Fruit fly (Drosophila melanogaster): ENCODE results near the gene Marcal1.

Gene Marcal1

dm6 chr2L:5000287-5000871 lies 45.1 kb downstream of the Marcal1 start (continued):
- TF ChIP-seq vfl (GFP tag; optimal IDR thresholded peaks at IDR 0.05), result peak; percentile 87
- TF ChIP-seq NK7.1 (GFP tag; optimal IDR thresholded peaks at IDR 0.05), result no peak
- peak in 1 of 2 experiments; percentile 47 for TF ChIP-seq insv (GFP tag; optimal IDR thresholded peaks at IDR 0.05)
- peak; percentile 68 for TF ChIP-seq Hr3 (GFP tag; optimal IDR thresholded peaks at IDR 0.05)
- peak; percentile 53 for TF ChIP-seq Dad (GFP tag; optimal IDR thresholded peaks at IDR 0.05)
- peak; percentile 60 for TF ChIP-seq kah (GFP tag; optimal IDR thresholded peaks at IDR 0.05)
- TF ChIP-seq unpg (GFP tag; optimal IDR thresholded peaks at IDR 0.05), result peak; percentile 79
- TF ChIP-seq CG5953 (GFP tag; IDR thresholded peaks at IDR 0.05), result peak; percentile 53; the same call in 1 of the 2 replicates
- TF ChIP-seq en (GFP tag; optimal IDR thresholded peaks at IDR 0.05), result peak; percentile 45
- peak; percentile 76 for TF ChIP-seq danr (GFP tag; IDR thresholded peaks at IDR 0.05)
- TF ChIP-seq CG10565 (GFP tag; optimal IDR thresholded peaks at IDR 0.05), result no peak
- peak; percentile 94 for TF ChIP-seq gem (tag; optimal IDR thresholded peaks at IDR 0.05)
- peak; percentile 80 for TF ChIP-seq fd96Cb (tag; optimal IDR thresholded peaks at IDR 0.05)
- TF ChIP-seq CG6813 (GFP tag; optimal IDR thresholded peaks at IDR 0.05), result peak; percentile 73
- 0 out of 2 replicates have a peak, but pooled peaks have one; percentile 53 for TF ChIP-seq toy (GFP tag; IDR thresholded peaks at IDR 0.05)
- peak; percentile 16; the same call in 1 of the 3 replicates for TF ChIP-seq CG3726 (GFP tag; IDR thresholded peaks at IDR 0.05)
- peak; percentile 40; the same call in 1 of the 2 replicates for TF ChIP-seq bowl (GFP tag; IDR thresholded peaks at IDR 0.05)
- TF ChIP-seq CG4820 (GFP tag; optimal IDR thresholded peaks at IDR 0.05), result peak; percentile 73
- peak; percentile 40 for TF ChIP-seq Kr (GFP tag; optimal IDR thresholded peaks at IDR 0.05)
- peak; percentile 81 for TF ChIP-seq CG9437 (GFP tag; optimal IDR thresholded peaks at IDR 0.05)
- TF ChIP-seq CG33213 (GFP tag; optimal IDR thresholded peaks at IDR 0.05), result peak; percentile 65
- TF ChIP-seq yki (optimal IDR thresholded peaks at IDR 0.05), result peak; percentile 68
- TF ChIP-seq usp (GFP tag; optimal IDR thresholded peaks at IDR 0.05), result no peak
- TF ChIP-seq sug (tag; optimal IDR thresholded peaks at IDR 0.05), result peak; percentile 80
- TF ChIP-seq MBD-R2 (GFP tag; IDR thresholded peaks at IDR 0.05), result peak; percentile 33; the same call in 1 of the 2 replicates
- peak; percentile 31 for TF ChIP-seq mirr (GFP tag; optimal IDR thresholded peaks at IDR 0.05)
- TF ChIP-seq vnd (GFP tag; IDR thresholded peaks at IDR 0.05; ENCODE audit: partially characterized antibody), result no peak
- TF ChIP-seq Bgb (GFP tag; IDR thresholded peaks at IDR 0.05; ENCODE audit: partially characterized antibody), result no peak
- TF ChIP-seq NC2β (GFP tag; optimal IDR thresholded peaks at IDR 0.05), result peak; percentile 86
- TF ChIP-seq CG10431 (GFP tag; optimal IDR thresholded peaks at IDR 0.05), result peak; percentile 66
- TF ChIP-seq Asciz (GFP tag; optimal IDR thresholded peaks at IDR 0.05), result peak; percentile 59
- peak; percentile 79 for TF ChIP-seq al (GFP tag; IDR thresholded peaks at IDR 0.05)
- peak; percentile 87 for TF ChIP-seq Hmr (GFP tag; optimal IDR thresholded peaks at IDR 0.05)
- no peak for TF ChIP-seq Tbp (GFP tag; optimal IDR thresholded peaks at IDR 0.05)
- TF ChIP-seq CG16815 (GFP tag; optimal IDR thresholded peaks at IDR 0.05), result peak; percentile 90
- TF ChIP-seq CG17802 (tag; optimal IDR thresholded peaks at IDR 0.05), result peak; percentile 33
- peak; percentile 90 for TF ChIP-seq CG10979 (tag; optimal IDR thresholded peaks at IDR 0.05)
- TF ChIP-seq Taf1 (GFP tag; IDR thresholded peaks at IDR 0.05), result peak; percentile 71
- peak; percentile 16 for TF ChIP-seq Ets97D (GFP tag; optimal IDR thresholded peaks at IDR 0.05)
- TF ChIP-seq jumu (GFP tag; optimal IDR thresholded peaks at IDR 0.05), result peak; percentile 76
- TF ChIP-seq CG17912 (GFP tag; optimal IDR thresholded peaks at IDR 0.05), result no peak
- no peak for TF ChIP-seq CG15073 (GFP tag; optimal IDR thresholded peaks at IDR 0.05)
- peak; percentile 66 for TF ChIP-seq ab (GFP tag; optimal IDR thresholded peaks at IDR 0.05)
- TF ChIP-seq cato (GFP tag; optimal IDR thresholded peaks at IDR 0.05; ENCODE audit: borderline replicate concordance), result peak; percentile 21
- TF ChIP-seq CG3281 (GFP tag; optimal IDR thresholded peaks at IDR 0.05), result peak; percentile 88
- peak; percentile 58 to 64 for TF ChIP-seq dpn (GFP tag; optimal IDR thresholded peaks at IDR 0.05)
- TF ChIP-seq prd (optimal IDR thresholded peaks at IDR 0.05), result no peak
- peak; percentile 86 for TF ChIP-seq prd (GFP tag; IDR thresholded peaks at IDR 0.05)
- TF ChIP-seq CG12769 (tag; optimal IDR thresholded peaks at IDR 0.05), result no peak
- TF ChIP-seq Sry-δ (GFP tag; optimal IDR thresholded peaks at IDR 0.05), result peak; percentile 20
- TF ChIP-seq CG6854 (GFP tag; optimal IDR thresholded peaks at IDR 0.05), result peak; percentile 82

All from whole organism, embryonic.